Worm (Caenorhabditis elegans): ENCODE data around the gene fli-1.
A peak's percentile ranks its signal among the peaks of the same experiment; 100 is the strongest.

fli-1 gene

ce11 chrIII:8689655-8690054 lies 6.1 kb upstream of the fli-1 start, which contains the start of gene B0303.4:
B0303.4 (plus strand) TSS chrIII:8689850.
- TF ChIP-seq ztf-23 (GFP tag; IDR thresholded peaks at IDR 0.05) (no peak), T22C8.4 (GFP tag; IDR thresholded peaks at IDR 0.05) (peak; percentile 67)

- no peak for TF ChIP-seq med-1 (GFP tag; optimal IDR thresholded peaks at IDR 0.05; ENCODE audit: insufficient read depth)
- TF ChIP-seq ztf-29 (GFP tag; IDR thresholded peaks at IDR 0.05) = no peak
- TF ChIP-seq ref-1 (GFP tag; conservative IDR thresholded peaks at IDR 0.05) = no peak
- no peak for TF ChIP-seq ztf-23 (GFP tag; IDR thresholded peaks at IDR 0.05)
- TF ChIP-seq flt-1 (GFP tag; IDR thresholded peaks at IDR 0.05) = no peak
- no peak for TF ChIP-seq klf-2 (GFP tag; conservative IDR thresholded peaks at IDR 0.05)
- no peak for TF ChIP-seq cog-1 (tag; optimal IDR thresholded peaks at IDR 0.05)
- no peak for TF ChIP-seq T22C8.4 (GFP tag; IDR thresholded peaks at IDR 0.05)
- TF ChIP-seq tab-1 (GFP tag; IDR thresholded peaks at IDR 0.05) = no peak
These were observed 5.6 kb upstream of the fli-1 start for ce11 chrIII:8689143-8689542.

- no peak for TF ChIP-seq cog-1 (tag; optimal IDR thresholded peaks at IDR 0.05)
- TF ChIP-seq tab-1 (GFP tag; IDR thresholded peaks at IDR 0.05) = no peak
- no peak for TF ChIP-seq med-1 (GFP tag; optimal IDR thresholded peaks at IDR 0.05; ENCODE audit: insufficient read depth)
- TF ChIP-seq ztf-23 (GFP tag; IDR thresholded peaks at IDR 0.05) = no peak
These were observed 5.0 kb upstream of the fli-1 start, which contains the start of gene hadb-1 for ce11 chrIII:8688438-8688946. hadb-1 (minus strand) TSS chrIII:8688488.

ce11 chrIII:8685590-8686240 lies 2.2 kb upstream of the fli-1 start:
- TF ChIP-seq ref-1 (GFP tag; conservative IDR thresholded peaks at IDR 0.05) (no peak), ztf-23 (GFP tag; IDR thresholded peaks at IDR 0.05) (no peak), ztf-29 (GFP tag; IDR thresholded peaks at IDR 0.05) (no peak), klf-2 (GFP tag; conservative IDR thresholded peaks at IDR 0.05) (no peak), med-1 (GFP tag; optimal IDR thresholded peaks at IDR 0.05; ENCODE audit: insufficient read depth) (no peak), flt-1 (GFP tag; IDR thresholded peaks at IDR 0.05) (no peak), T22C8.4 (GFP tag; IDR thresholded peaks at IDR 0.05) (no peak), cog-1 (tag; optimal IDR thresholded peaks at IDR 0.05) (no peak), tab-1 (GFP tag; IDR thresholded peaks at IDR 0.05) (no peak)

- TF ChIP-seq tab-1 (GFP tag; IDR thresholded peaks at IDR 0.05) (no peak), med-1 (GFP tag; optimal IDR thresholded peaks at IDR 0.05; ENCODE audit: insufficient read depth) (no peak), cog-1 (tag; optimal IDR thresholded peaks at IDR 0.05) (no peak), ref-1 (GFP tag; conservative IDR thresholded peaks at IDR 0.05) (no peak), ztf-29 (GFP tag; IDR thresholded peaks at IDR 0.05) (no peak), T22C8.4 (GFP tag; IDR thresholded peaks at IDR 0.05) (no peak), flt-1 (GFP tag; IDR thresholded peaks at IDR 0.05) (no peak), klf-2 (GFP tag; conservative IDR thresholded peaks at IDR 0.05) (no peak), ztf-23 (GFP tag; IDR thresholded peaks at IDR 0.05) (no peak)
These were observed 885 bp upstream of the fli-1 start, which contains the start of gene anmt-1 for ce11 chrIII:8684421-8684820. anmt-1 (plus strand) TSS chrIII:8684808.

ce11 chrIII:8678371-8678770 lies 5.2 kb downstream of the fli-1 start:
- peak; percentile 99 for TF ChIP-seq tab-1 (GFP tag; IDR thresholded peaks at IDR 0.05)
- peak; percentile 99 for TF ChIP-seq flt-1 (GFP tag; IDR thresholded peaks at IDR 0.05)
- TF ChIP-seq T22C8.4 (GFP tag; IDR thresholded peaks at IDR 0.05) = peak; percentile 96
- peak; percentile 99 for TF ChIP-seq ztf-29 (GFP tag; IDR thresholded peaks at IDR 0.05)
- peak; percentile 92 for TF ChIP-seq cog-1 (tag; optimal IDR thresholded peaks at IDR 0.05)
- TF ChIP-seq klf-2 (GFP tag; conservative IDR thresholded peaks at IDR 0.05) = peak; percentile 98
- TF ChIP-seq ref-1 (GFP tag; conservative IDR thresholded peaks at IDR 0.05) = peak; percentile 95
- TF ChIP-seq ztf-23 (GFP tag; IDR thresholded peaks at IDR 0.05) = peak; percentile 97
- TF ChIP-seq med-1 (GFP tag; optimal IDR thresholded peaks at IDR 0.05; ENCODE audit: insufficient read depth) = peak; percentile 84

- TF ChIP-seq ref-1 (GFP tag; conservative IDR thresholded peaks at IDR 0.05) (no peak), tab-1 (GFP tag; IDR thresholded peaks at IDR 0.05) (no peak), flt-1 (GFP tag; IDR thresholded peaks at IDR 0.05) (no peak), cog-1 (tag; optimal IDR thresholded peaks at IDR 0.05) (no peak), med-1 (GFP tag; optimal IDR thresholded peaks at IDR 0.05; ENCODE audit: insufficient read depth) (no peak), ztf-23 (GFP tag; IDR thresholded peaks at IDR 0.05) (no peak), T22C8.4 (GFP tag; IDR thresholded peaks at IDR 0.05) (no peak)
These were observed 8.5 kb downstream of the fli-1 start, which contains the start of gene pgl-2 for ce11 chrIII:8674980-8675485. pgl-2 (minus strand) TSS chrIII:8675435.

ce11 chrIII:8668717-8669116 lies 14.8 kb downstream of the fli-1 start:
- TF ChIP-seq tab-1 (GFP tag; IDR thresholded peaks at IDR 0.05) = no peak
- no peak for TF ChIP-seq ref-1 (GFP tag; conservative IDR thresholded peaks at IDR 0.05)
- no peak for TF ChIP-seq klf-2 (GFP tag; conservative IDR thresholded peaks at IDR 0.05)
- TF ChIP-seq ztf-23 (GFP tag; IDR thresholded peaks at IDR 0.05) = no peak
- TF ChIP-seq T22C8.4 (GFP tag; IDR thresholded peaks at IDR 0.05) = no peak
- TF ChIP-seq flt-1 (GFP tag; IDR thresholded peaks at IDR 0.05) = no peak
- TF ChIP-seq ztf-29 (GFP tag; IDR thresholded peaks at IDR 0.05) = no peak
- TF ChIP-seq cog-1 (tag; optimal IDR thresholded peaks at IDR 0.05) = no peak
- TF ChIP-seq med-1 (GFP tag; optimal IDR thresholded peaks at IDR 0.05; ENCODE audit: insufficient read depth) = no peak

- no peak for TF ChIP-seq ztf-29 (GFP tag; IDR thresholded peaks at IDR 0.05)
- TF ChIP-seq tab-1 (GFP tag; IDR thresholded peaks at IDR 0.05) = no peak
- no peak for TF ChIP-seq klf-2 (GFP tag; conservative IDR thresholded peaks at IDR 0.05)
- no peak for TF ChIP-seq med-1 (GFP tag; optimal IDR thresholded peaks at IDR 0.05; ENCODE audit: insufficient read depth)
- no peak for TF ChIP-seq T22C8.4 (GFP tag; IDR thresholded peaks at IDR 0.05)
- no peak for TF ChIP-seq cog-1 (tag; optimal IDR thresholded peaks at IDR 0.05)
These were observed 16.2 kb downstream of the fli-1 start, which contains the start of gene dpy-19 for ce11 chrIII:8667382-8667781. dpy-19 (minus strand) TSS chrIII:8667482.
